Worm (Caenorhabditis elegans): ENCODE measurements around the gene T21E8.6.

The T21E8.6 gene

ce11 chrX:10844602-10845354 lies 37.3 kb upstream of the T21E8.6 start, which contains the start of gene C05A9.2:
Gene C05A9.2 (minus strand): TSS chrX:10844674.
- TF ChIP-seq mml-1 (tag; optimal IDR thresholded peaks at IDR 0.05), result no peak
- no peak for TF ChIP-seq ceh-82 (tag; optimal IDR thresholded peaks at IDR 0.05)
- TF ChIP-seq eor-1 (tag; optimal IDR thresholded peaks at IDR 0.05), result no peak
- no peak for TF ChIP-seq ama-1 (optimal IDR thresholded peaks at IDR 0.05)
- no peak for TF ChIP-seq mdl-1 (tag; optimal IDR thresholded peaks at IDR 0.05)
- TF ChIP-seq nhr-23 (tag; optimal IDR thresholded peaks at IDR 0.05), result no peak
- no peak for TF ChIP-seq unc-39 (tag; optimal IDR thresholded peaks at IDR 0.05)
- TF ChIP-seq nhr-11 (tag; optimal IDR thresholded peaks at IDR 0.05), result no peak
- no peak for TF ChIP-seq lin-15B (tag; optimal IDR thresholded peaks at IDR 0.05)
- no peak for TF ChIP-seq nhr-28 (tag; optimal IDR thresholded peaks at IDR 0.05)
- TF ChIP-seq pqm-1 (tag; optimal IDR thresholded peaks at IDR 0.05), result no peak
- TF ChIP-seq egl-5 (tag; optimal IDR thresholded peaks at IDR 0.05), result no peak
- TF ChIP-seq nhr-43 (tag; optimal IDR thresholded peaks at IDR 0.05; ENCODE audit: poor library complexity, severe bottlenecking), result no peak
- TF ChIP-seq elt-1 (tag; optimal IDR thresholded peaks at IDR 0.05), result no peak
- TF ChIP-seq lsy-12 (tag; optimal IDR thresholded peaks at IDR 0.05), result no peak
- no peak for TF ChIP-seq zag-1 (tag; optimal IDR thresholded peaks at IDR 0.05)
- TF ChIP-seq snpc-4 (tag; optimal IDR thresholded peaks at IDR 0.05), result no peak
- no peak for TF ChIP-seq fkh-10 (GFP tag; optimal IDR thresholded peaks at IDR 0.05)

ce11 chrX:10846898-10847297 lies 35.2 kb upstream of the T21E8.6 start:
- no peak for TF ChIP-seq nhr-23 (tag; optimal IDR thresholded peaks at IDR 0.05)

ce11 chrX:10851202-10851601 lies 30.9 kb upstream of the T21E8.6 start:
- TF ChIP-seq jun-1 (tag; optimal IDR thresholded peaks at IDR 0.05), result no peak
- TF ChIP-seq fos-1 (tag; optimal IDR thresholded peaks at IDR 0.05), result no peak
- TF ChIP-seq elt-2 (tag; optimal IDR thresholded peaks at IDR 0.05), result peak; percentile 28

ce11 chrX:10851735-10852134 lies 30.3 kb upstream of the T21E8.6 start:
- TF ChIP-seq ceh-16 (tag; optimal IDR thresholded peaks at IDR 0.05), result no peak
- no peak for TF ChIP-seq ceh-9 (tag; optimal IDR thresholded peaks at IDR 0.05)
- TF ChIP-seq sea-2 (GFP tag; optimal IDR thresholded peaks at IDR 0.05), result no peak
- TF ChIP-seq nhr-23 (tag; optimal IDR thresholded peaks at IDR 0.05), result no peak

ce11 chrX:10853271-10853670 lies 28.8 kb upstream of the T21E8.6 start:
- TF ChIP-seq R02D3.7 (tag; optimal IDR thresholded peaks at IDR 0.05), result no peak
- peak; percentile 48 for TF ChIP-seq lin-39 (tag; optimal IDR thresholded peaks at IDR 0.05)
- TF ChIP-seq unc-62 (GFP tag; optimal IDR thresholded peaks at IDR 0.05), result no peak
- no peak for TF ChIP-seq unc-39 (tag; optimal IDR thresholded peaks at IDR 0.05)
- TF ChIP-seq pha-4 (tag; optimal IDR thresholded peaks at IDR 0.05), result no peak
- no peak for TF ChIP-seq ama-1 (optimal IDR thresholded peaks at IDR 0.05)
- no peak for TF ChIP-seq elt-2 (tag; optimal IDR thresholded peaks at IDR 0.05)
- no peak for TF ChIP-seq nhr-11 (tag; optimal IDR thresholded peaks at IDR 0.05)
- TF ChIP-seq eor-1 (tag; optimal IDR thresholded peaks at IDR 0.05), result no peak
- TF ChIP-seq pqm-1 (tag; optimal IDR thresholded peaks at IDR 0.05), result no peak
- peak; percentile 83 for TF ChIP-seq nfya-1 (tag; optimal IDR thresholded peaks at IDR 0.05; ENCODE audit: insufficient read depth)
- TF ChIP-seq snpc-4 (tag; optimal IDR thresholded peaks at IDR 0.05), result no peak
- peak; percentile 69 for TF ChIP-seq egl-5 (tag; optimal IDR thresholded peaks at IDR 0.05)
- TF ChIP-seq nhr-23 (tag; optimal IDR thresholded peaks at IDR 0.05), result no peak
- TF ChIP-seq egl-27 (tag; optimal IDR thresholded peaks at IDR 0.05), result no peak

ce11 chrX:10859211-10859610 lies 22.9 kb upstream of the T21E8.6 start, which contains the start of gene pgp-5:
Gene pgp-5 (minus strand): TSS chrX:10859297.
- TF ChIP-seq fkh-2 (tag; optimal IDR thresholded peaks at IDR 0.05) (no peak), nhr-25 (tag; optimal IDR thresholded peaks at IDR 0.05) (no peak), egl-27 (tag; optimal IDR thresholded peaks at IDR 0.05) (no peak), fos-1 (tag; optimal IDR thresholded peaks at IDR 0.05) (no peak), R02D3.7 (tag; optimal IDR thresholded peaks at IDR 0.05) (no peak), pha-4 (tag; optimal IDR thresholded peaks at IDR 0.05) (no peak)
